Worm (Caenorhabditis elegans) whole organism, L1 larva: Measurements from ENCODE around the gene eif-2A.
"Not testable (repeated sequence)": the region's sequence is repeated elsewhere in the genome, so short reads cannot be mapped to it uniquely, and the experiment has no call there.

ENCODE experiments used
- C34B4.2 ChIP-seq: sonication (generic microtip); optimal IDR thresholded peaks from 2 replicates; lab custom pipeline; 2017; ENCODE audit warnings: mild to moderate bottlenecking, missing genetic modification characterization, missing compliant biosample characterization
- aly-2 ChIP-seq: fragments of 150-350 bp; optimal IDR thresholded peaks from 2 replicates; lab custom pipeline; 2014; ENCODE audit warnings: missing biosample characterization, missing genetic modification characterization
- egl-13 ChIP-seq: sonication (generic microtip); optimal IDR thresholded peaks from 2 replicates; lab custom pipeline; 2016; ENCODE audit warnings: missing genotype, missing genetic modification reagents, missing genetic modification characterization, missing compliant biosample characterization
- lin-13 ChIP-seq: fragments of 150-350 bp; optimal IDR thresholded peaks from 2 replicates; lab custom pipeline; 2014; ENCODE audit warnings: missing biosample characterization, missing genetic modification reagents, missing genetic modification characterization
- lin-39 ChIP-seq: fragments of 150-350 bp; optimal IDR thresholded peaks from 2 replicates; lab custom pipeline; 2014; ENCODE audit warnings: missing biosample characterization, missing genetic modification reagents, missing genetic modification characterization
- nhr-12 ChIP-seq: sonication (generic microtip); optimal IDR thresholded peaks from 2 replicates; lab custom pipeline; 2017; ENCODE audit warnings: missing biosample characterization, missing genetic modification characterization
- nhr-19 ChIP-seq: fragments of 200-800 bp; sonication (Bioruptor generic); conservative IDR thresholded peaks from 2 replicates; pipeline ENCODE4 v1.3.6; 2022; ENCODE audit warnings: missing genetic modification characterization, missing compliant biosample characterization
- nhr-76 ChIP-seq: sonication (generic microtip); optimal IDR thresholded peaks from 2 replicates; lab custom pipeline; 2017; ENCODE audit warnings: missing biosample characterization, missing genetic modification characterization
- snpc-4 ChIP-seq: fragments of 150-350 bp; optimal IDR thresholded peaks from 2 replicates; lab custom pipeline; 2014; ENCODE audit warnings: missing biosample characterization, missing genetic modification characterization
- unc-86 ChIP-seq: sonication (generic microtip); optimal IDR thresholded peaks from 2 replicates; lab custom pipeline; 2016; ENCODE audit warnings: missing genetic modification characterization, missing compliant biosample characterization
- ztf-11 ChIP-seq, 2 experiments: sonication (generic microtip); optimal IDR thresholded peaks; 2 replicates each; lab custom pipeline; 2016 to 2017; ENCODE audit warnings: missing genetic modification characterization in 2 of 2, missing biosample characterization in 1 of 2, missing compliant biosample characterization in 1 of 2

DNA sequence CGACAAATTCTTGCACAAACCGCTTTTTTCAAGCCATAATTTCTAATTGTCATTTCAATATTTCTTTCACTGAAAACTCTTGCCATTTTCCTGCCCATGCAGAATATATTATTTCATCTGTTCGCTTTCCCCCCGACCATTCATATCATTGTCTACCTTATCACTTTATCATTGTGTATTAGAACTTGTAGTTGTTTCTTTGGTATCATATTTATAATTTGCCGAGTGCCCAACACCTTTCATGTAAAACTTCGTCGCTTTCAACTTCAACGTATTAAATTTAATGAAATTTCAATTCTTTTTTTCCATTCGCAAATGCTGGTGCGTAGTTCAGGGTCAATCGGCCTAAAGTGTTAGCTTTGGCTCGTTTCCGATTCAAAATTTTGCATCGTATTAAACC is 26.2 kb downstream of the eif-2A start, which contains the start of gene ZK673.1:
- TF ChIP-seq nhr-76 (tag; lab: Kevin White, UChicago); lin-13 (GFP tag; lab: Kevin White, UChicago); snpc-4 (tag; lab: Kevin White, UChicago); egl-13 (tag; lab: Kevin White, UChicago); aly-2; nhr-12; ztf-11 (tag; optimal IDR thresholded peaks at IDR 0.05; lab: Kevin White, UChicago); nhr-19 (GFP tag; lab: Robert Waterston, UW); C34B4.2 (tag; lab: Kevin White, UChicago); lin-39; unc-86 (tag; lab: Kevin White, UChicago): not testable (repeated sequence)
